Worm (Caenorhabditis elegans): ENCODE results near the gene apn-1.

Gene apn-1

DNA sequence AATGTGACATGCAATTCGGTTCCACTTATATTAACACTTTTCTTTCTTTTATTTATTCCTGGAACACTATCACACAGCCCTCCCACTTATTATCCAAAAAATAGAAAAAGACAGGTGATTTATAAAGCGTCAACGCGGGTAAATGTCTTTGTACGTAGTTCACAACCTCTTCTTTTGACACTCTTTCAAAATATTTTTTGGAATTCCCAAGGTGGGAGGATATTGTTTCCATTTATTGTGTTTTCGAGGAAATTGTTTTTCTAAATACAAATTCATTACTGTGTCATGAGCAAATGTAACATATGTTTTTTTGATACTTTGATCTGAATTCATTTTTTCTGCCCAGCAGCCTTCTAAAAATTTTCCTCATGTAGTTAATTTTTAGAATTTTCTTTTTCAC, 10.5 kb downstream of the apn-1 start:
- no peak for TF ChIP-seq med-1 (GFP tag; optimal IDR thresholded peaks at IDR 0.05; ENCODE audit: insufficient read depth)
- TF ChIP-seq ztf-23 (GFP tag; IDR thresholded peaks at IDR 0.05): no peak
- TF ChIP-seq tab-1 (GFP tag; IDR thresholded peaks at IDR 0.05): no peak
- TF ChIP-seq T22C8.4 (GFP tag; IDR thresholded peaks at IDR 0.05): no peak
- TF ChIP-seq cog-1 (tag; optimal IDR thresholded peaks at IDR 0.05): no peak
- TF ChIP-seq ztf-29 (GFP tag; IDR thresholded peaks at IDR 0.05): no peak
- TF ChIP-seq klf-2 (GFP tag; conservative IDR thresholded peaks at IDR 0.05): no peak
- no peak for TF ChIP-seq ref-1 (GFP tag; conservative IDR thresholded peaks at IDR 0.05)
- no peak for TF ChIP-seq flt-1 (GFP tag; IDR thresholded peaks at IDR 0.05)

DNA sequence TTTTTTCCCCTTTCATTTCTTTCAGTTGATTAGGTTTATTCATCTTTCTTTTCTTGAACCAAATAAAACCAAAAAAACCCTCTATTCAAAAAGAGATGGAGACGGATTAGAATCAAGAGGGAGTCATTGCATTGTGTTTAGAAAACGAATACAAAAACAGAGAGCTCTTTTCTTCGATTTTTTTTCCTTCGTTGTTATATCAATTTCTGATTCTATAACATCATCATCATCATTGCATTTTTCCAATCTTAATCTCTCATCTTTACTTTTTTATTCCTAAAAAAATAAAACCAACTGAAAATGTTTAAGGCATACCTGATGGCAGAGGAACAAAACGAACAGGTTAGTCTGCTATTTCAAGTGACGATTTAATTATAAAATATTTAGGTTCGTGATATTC, 11.4 kb downstream of the apn-1 start, which contains the start of gene T05H10.8:
T05H10.8 (plus strand) TSS at position 301 of the 400 bp plus-strand sequence.
- TF ChIP-seq ref-1 (GFP tag; conservative IDR thresholded peaks at IDR 0.05) (no peak), ztf-23 (GFP tag; IDR thresholded peaks at IDR 0.05) (no peak), T22C8.4 (GFP tag; IDR thresholded peaks at IDR 0.05) (no peak), cog-1 (tag; optimal IDR thresholded peaks at IDR 0.05) (no peak), ztf-29 (GFP tag; IDR thresholded peaks at IDR 0.05) (no peak), med-1 (GFP tag; optimal IDR thresholded peaks at IDR 0.05; ENCODE audit: insufficient read depth) (no peak), flt-1 (GFP tag; IDR thresholded peaks at IDR 0.05) (no peak), tab-1 (GFP tag; IDR thresholded peaks at IDR 0.05) (no peak), klf-2 (GFP tag; conservative IDR thresholded peaks at IDR 0.05) (no peak)

- TF ChIP-seq tab-1 (GFP tag; IDR thresholded peaks at IDR 0.05) (no peak), klf-2 (GFP tag; conservative IDR thresholded peaks at IDR 0.05) (no peak), med-1 (GFP tag; optimal IDR thresholded peaks at IDR 0.05; ENCODE audit: insufficient read depth) (no peak), cog-1 (tag; optimal IDR thresholded peaks at IDR 0.05) (no peak), ztf-29 (GFP tag; IDR thresholded peaks at IDR 0.05) (no peak), T22C8.4 (GFP tag; IDR thresholded peaks at IDR 0.05) (no peak), ref-1 (GFP tag; conservative IDR thresholded peaks at IDR 0.05) (no peak), flt-1 (GFP tag; IDR thresholded peaks at IDR 0.05) (no peak), ztf-23 (GFP tag; IDR thresholded peaks at IDR 0.05) (no peak)
Observed at ce11 chrII:8059532-8059931, 12.2 kb downstream of the apn-1 start.

DNA sequence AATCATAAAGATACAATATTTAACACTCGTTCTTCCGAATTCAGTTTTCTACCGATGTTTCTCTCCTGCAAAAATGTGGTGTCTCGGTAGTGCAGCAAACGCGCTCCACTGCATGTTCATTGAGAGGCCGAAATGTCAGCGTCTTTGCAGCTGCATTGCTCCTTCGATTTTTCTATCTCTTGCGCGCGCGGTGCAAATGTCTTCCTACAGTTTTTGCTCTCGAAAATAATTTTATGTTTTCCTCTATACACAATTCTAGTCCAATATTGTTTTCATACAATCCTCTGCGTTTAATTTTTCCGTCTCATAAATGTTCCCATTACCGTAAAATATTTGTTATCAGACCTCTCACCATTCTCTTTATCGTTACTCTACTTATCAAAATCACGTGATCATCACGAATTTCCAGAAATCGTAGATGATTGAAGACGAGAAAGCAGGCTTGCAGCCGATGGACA, 15.0 kb downstream of the apn-1 start, which contains the start of gene ufd-2:
ufd-2 (plus strand) TSS at position 408 of the 458 bp plus-strand sequence.
- TF ChIP-seq flt-1 (GFP tag; IDR thresholded peaks at IDR 0.05): no peak
- peak; percentile 14 for TF ChIP-seq cog-1 (tag; optimal IDR thresholded peaks at IDR 0.05)

- TF ChIP-seq ztf-29 (GFP tag; IDR thresholded peaks at IDR 0.05) (no peak), ztf-23 (GFP tag; IDR thresholded peaks at IDR 0.05) (no peak), flt-1 (GFP tag; IDR thresholded peaks at IDR 0.05) (no peak), T22C8.4 (GFP tag; IDR thresholded peaks at IDR 0.05) (no peak), cog-1 (tag; optimal IDR thresholded peaks at IDR 0.05) (no peak), klf-2 (GFP tag; conservative IDR thresholded peaks at IDR 0.05) (no peak), tab-1 (GFP tag; IDR thresholded peaks at IDR 0.05) (no peak), ref-1 (GFP tag; conservative IDR thresholded peaks at IDR 0.05) (no peak), med-1 (GFP tag; optimal IDR thresholded peaks at IDR 0.05; ENCODE audit: insufficient read depth) (no peak)
Observed at ce11 chrII:8065985-8066384, 18.6 kb downstream of the apn-1 start, which contains the start of gene pdha-1. TSS of gene pdha-1 (plus strand) at chrII:8066285.

DNA sequence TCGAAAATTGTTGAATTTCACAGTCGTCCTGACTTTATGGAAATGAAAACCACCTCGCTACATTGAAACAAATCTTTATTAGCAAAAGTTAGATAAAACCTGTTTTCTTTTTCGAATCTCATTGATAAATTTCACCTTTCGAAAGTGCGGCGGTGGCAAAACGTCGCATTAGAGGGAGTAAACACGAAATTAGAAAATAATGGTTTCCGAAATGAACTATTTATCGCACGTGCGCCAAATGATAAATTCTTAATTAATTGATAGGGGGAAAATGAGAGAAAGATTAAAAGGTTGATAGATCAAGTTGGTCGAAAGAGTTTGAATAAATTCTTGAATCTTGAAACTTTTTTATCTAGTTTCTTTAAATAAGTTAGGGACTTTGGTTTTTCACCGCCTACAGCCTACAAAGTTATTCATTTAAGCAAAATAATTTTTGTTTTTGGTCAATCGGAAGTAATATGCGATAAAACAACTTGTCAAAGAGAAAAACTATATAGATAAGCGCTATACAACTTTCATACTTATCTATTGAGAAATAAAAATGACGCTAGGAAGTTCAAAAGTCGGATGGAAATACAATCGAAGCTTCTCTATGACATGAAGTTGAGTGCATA, 23.8 kb downstream of the apn-1 start:
- TF ChIP-seq ztf-29 (GFP tag; IDR thresholded peaks at IDR 0.05) (no peak), med-1 (GFP tag; optimal IDR thresholded peaks at IDR 0.05; ENCODE audit: insufficient read depth) (no peak), T22C8.4 (GFP tag; IDR thresholded peaks at IDR 0.05) (no peak), ztf-23 (GFP tag; IDR thresholded peaks at IDR 0.05) (no peak), flt-1 (GFP tag; IDR thresholded peaks at IDR 0.05) (no peak), ref-1 (GFP tag; conservative IDR thresholded peaks at IDR 0.05) (no peak), cog-1 (tag; optimal IDR thresholded peaks at IDR 0.05) (no peak), klf-2 (GFP tag; conservative IDR thresholded peaks at IDR 0.05) (no peak), tab-1 (GFP tag; IDR thresholded peaks at IDR 0.05) (no peak)

ce11 chrII:8071801-8072544, 24.6 kb downstream of the apn-1 start:
- no peak for TF ChIP-seq ref-1 (GFP tag; conservative IDR thresholded peaks at IDR 0.05)
- TF ChIP-seq med-1 (GFP tag; optimal IDR thresholded peaks at IDR 0.05; ENCODE audit: insufficient read depth): no peak
- TF ChIP-seq klf-2 (GFP tag; conservative IDR thresholded peaks at IDR 0.05): no peak
- peak; percentile 28 for TF ChIP-seq cog-1 (tag; optimal IDR thresholded peaks at IDR 0.05)
- no peak for TF ChIP-seq tab-1 (GFP tag; IDR thresholded peaks at IDR 0.05)
- TF ChIP-seq flt-1 (GFP tag; IDR thresholded peaks at IDR 0.05): no peak

DNA sequence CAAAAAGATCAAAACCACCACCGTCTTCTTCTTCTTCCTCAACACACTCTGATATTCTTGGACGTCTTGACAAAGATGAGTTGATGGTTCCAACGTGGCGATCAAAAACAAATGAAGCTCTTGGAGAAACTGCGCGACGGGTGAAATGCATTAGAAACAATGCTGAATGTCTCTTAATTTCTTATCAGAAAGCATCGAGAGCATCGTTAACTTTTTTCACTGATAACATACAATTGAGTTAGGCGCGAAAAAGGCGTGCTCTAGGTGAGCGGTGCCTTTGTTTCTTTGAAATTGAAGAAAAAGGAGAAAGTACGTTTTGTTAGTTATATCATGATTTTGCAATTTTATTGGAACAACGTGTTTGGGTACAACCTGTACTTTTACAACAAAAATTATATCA, 25.9 kb downstream of the apn-1 start, which contains the start of gene gpcp-2:
gpcp-2 (minus strand) TSS at position 153 of the 400 bp plus-strand sequence.
- no peak for TF ChIP-seq ztf-29 (GFP tag; IDR thresholded peaks at IDR 0.05)
- no peak for TF ChIP-seq klf-2 (GFP tag; conservative IDR thresholded peaks at IDR 0.05)
- TF ChIP-seq flt-1 (GFP tag; IDR thresholded peaks at IDR 0.05): no peak

DNA sequence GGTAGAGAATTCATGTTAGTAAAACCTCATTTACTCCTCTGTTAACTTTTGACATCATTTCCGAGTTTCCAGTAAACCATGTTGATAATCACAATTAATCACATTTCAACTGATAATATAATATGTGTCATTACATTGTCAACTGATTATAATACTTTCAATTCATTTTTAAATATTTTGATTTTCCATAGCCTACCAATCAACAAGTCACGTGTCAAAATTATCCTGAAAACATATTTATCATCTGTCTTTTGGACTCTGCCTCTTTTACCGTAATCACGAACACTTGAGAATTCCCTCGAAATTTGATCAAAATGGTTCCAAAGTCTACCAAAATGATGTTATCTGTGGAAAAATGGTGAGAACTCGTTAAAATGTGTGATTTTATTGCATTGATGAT, 26.7 kb downstream of the apn-1 start:
- TF ChIP-seq med-1 (GFP tag; optimal IDR thresholded peaks at IDR 0.05; ENCODE audit: insufficient read depth) (no peak), ztf-29 (GFP tag; IDR thresholded peaks at IDR 0.05) (no peak), T22C8.4 (GFP tag; IDR thresholded peaks at IDR 0.05) (no peak), ref-1 (GFP tag; conservative IDR thresholded peaks at IDR 0.05) (no peak), cog-1 (tag; optimal IDR thresholded peaks at IDR 0.05) (no peak), tab-1 (GFP tag; IDR thresholded peaks at IDR 0.05) (no peak), klf-2 (GFP tag; conservative IDR thresholded peaks at IDR 0.05) (no peak)
